Fruit fly (Drosophila melanogaster) whole organism, embryonic: Measurements from ENCODE around the gene CG13481.

ENCODE experiments used
- ATbp ChIP-seq: fragments of 200-800 bp; sonication (Bioruptor generic); optimal IDR thresholded peaks from 2 replicates; lab custom pipeline; 2017; ENCODE audit warnings: missing biosample characterization, mild to moderate bottlenecking, missing genetic modification characterization, missing genetic modification reagents
- Adf1 ChIP-seq: fragments of 200-800 bp; sonication (Bioruptor generic); IDR thresholded peaks from 2 replicates; pipeline ENCODE4 v1.3.6; 2022; ENCODE audit warnings: missing biosample characterization, missing genetic modification characterization
- BEAF-32 ChIP-seq: fragments of 200-800 bp; sonication (Bioruptor generic); optimal IDR thresholded peaks from 3 replicates; lab custom pipeline; 2017; ENCODE audit warnings: missing biosample characterization, missing genetic modification characterization, mild to moderate bottlenecking, moderate library complexity, missing genetic modification reagents
- CG10431 ChIP-seq: fragments of 200-800 bp; sonication (Bioruptor generic); optimal IDR thresholded peaks from 3 replicates; lab custom pipeline; 2018; ENCODE audit warnings: missing biosample characterization, mild to moderate bottlenecking, missing genetic modification characterization
- CG11723 ChIP-seq: fragments of 200-800 bp; sonication (Bioruptor generic); optimal IDR thresholded peaks from 2 replicates; lab custom pipeline; 2017; ENCODE audit warnings: missing biosample characterization, mild to moderate bottlenecking, missing genetic modification characterization
- CG14441 ChIP-seq: fragments of 200-800 bp; sonication (Bioruptor generic); IDR thresholded peaks from 2 replicates; pipeline ENCODE4 v1.3.6; 2022; ENCODE audit warnings: missing biosample characterization, missing genetic modification characterization
- CG14860 ChIP-seq: fragments of 200-800 bp; sonication (Bioruptor generic); IDR thresholded peaks from 3 replicates; pipeline ENCODE4 v1.3.6; 2022; ENCODE audit warnings: missing biosample characterization, missing genetic modification characterization; ENCODE audit not compliant: partially characterized antibody
- CG15601 ChIP-seq: fragments of 200-800 bp; sonication (Bioruptor generic); optimal IDR thresholded peaks from 3 replicates; lab custom pipeline; 2019; ENCODE audit warnings: missing biosample characterization, mild to moderate bottlenecking, missing genetic modification characterization, moderate library complexity
- CG1792 ChIP-seq: fragments of 200-800 bp; sonication (Bioruptor generic); optimal IDR thresholded peaks from 2 replicates; lab custom pipeline; 2016; ENCODE audit warnings: missing biosample characterization, missing genetic modification characterization
- CG18476 ChIP-seq: fragments of 200-800 bp; sonication (Bioruptor generic); optimal IDR thresholded peaks from 2 replicates; lab custom pipeline; 2016; ENCODE audit warnings: missing biosample characterization, mild to moderate bottlenecking, missing genetic modification characterization
- CG30431 ChIP-seq: fragments of 200-800 bp; sonication (Bioruptor generic); optimal IDR thresholded peaks from 2 replicates; lab custom pipeline; 2017; ENCODE audit warnings: missing biosample characterization, missing genetic modification characterization
- CG3163 ChIP-seq: fragments of 200-800 bp; sonication (Bioruptor generic); optimal IDR thresholded peaks from 3 replicates; lab custom pipeline; 2016; ENCODE audit warnings: missing biosample characterization, missing genetic modification characterization
- CG4360 ChIP-seq: fragments of 200-800 bp; sonication (Bioruptor generic); IDR thresholded peaks from 2 replicates; pipeline ENCODE4 v1.3.6; 2022; ENCODE audit warnings: missing biosample characterization, missing genetic modification characterization
- CG4854 ChIP-seq: fragments of 200-800 bp; sonication (Bioruptor generic); optimal IDR thresholded peaks from 2 replicates; lab custom pipeline; 2016; ENCODE audit warnings: missing biosample characterization, missing genetic modification characterization, inconsistent platforms
- CG6175 ChIP-seq: fragments of 200-800 bp; sonication (Bioruptor generic); IDR thresholded peaks from 3 replicates; pipeline ENCODE4 v1.3.6; 2022; ENCODE audit warnings: missing biosample characterization, missing genetic modification characterization
- CG6654 ChIP-seq: fragments of 200-800 bp; sonication (Bioruptor generic); optimal IDR thresholded peaks from 2 replicates; lab custom pipeline; 2017; ENCODE audit warnings: missing biosample characterization, mild to moderate bottlenecking, missing genetic modification characterization
- CG6791 ChIP-seq: fragments of 200-800 bp; sonication (Bioruptor generic); IDR thresholded peaks from 3 replicates; pipeline ENCODE4 v1.3.6; 2022; ENCODE audit warnings: missing biosample characterization, missing genetic modification characterization; ENCODE audit not compliant: partially characterized antibody
- CG7745 ChIP-seq: fragments of 200-800 bp; sonication (Bioruptor generic); optimal IDR thresholded peaks from 2 replicates; lab custom pipeline; 2018; ENCODE audit warnings: missing biosample characterization, mild to moderate bottlenecking, missing genetic modification characterization, moderate library complexity
- CG8089 ChIP-seq: fragments of 200-800 bp; sonication (Bioruptor generic); optimal IDR thresholded peaks from 3 replicates; lab custom pipeline; 2016; ENCODE audit warnings: missing biosample characterization, missing genetic modification characterization
- CG8944 ChIP-seq: fragments of 200-800 bp; sonication (Bioruptor generic); optimal IDR thresholded peaks from 3 replicates; lab custom pipeline; 2016; ENCODE audit warnings: missing biosample characterization, missing genetic modification characterization
- CHES-1-like ChIP-seq: fragments of 200-800 bp; sonication (Bioruptor generic); optimal IDR thresholded peaks from 2 replicates; lab custom pipeline; 2016; ENCODE audit warnings: missing biosample characterization, missing genetic modification characterization
- Dip2 ChIP-seq: fragments of 200-800 bp; sonication (Bioruptor generic); IDR thresholded peaks from 2 replicates; pipeline ENCODE4 v1.3.6; 2022; ENCODE audit warnings: missing biosample characterization, missing genetic modification characterization
- Dip3 ChIP-seq: fragments of 200-800 bp; sonication (Bioruptor generic); optimal IDR thresholded peaks from 3 replicates; lab custom pipeline; 2016; ENCODE audit warnings: missing biosample characterization, missing genetic modification characterization
- Dref ChIP-seq: fragments of 200-800 bp; sonication (Bioruptor generic); IDR thresholded peaks from 2 replicates; pipeline ENCODE4 v1.3.6; 2022; ENCODE audit warnings: missing biosample characterization, missing genetic modification characterization
- Gug ChIP-seq: fragments of 200-800 bp; sonication (Bioruptor generic); IDR thresholded peaks from 4 replicates; pipeline ENCODE4 v1.3.6; 2022; ENCODE audit warnings: missing biosample characterization, missing genetic modification characterization
- Lpt ChIP-seq: fragments of >200 bp; optimal IDR thresholded peaks from 2 replicates; lab custom pipeline; 2018; ENCODE audit warnings: missing biosample characterization, missing genetic modification characterization
- Mad ChIP-seq: fragments of 200-800 bp; sonication (Bioruptor generic); optimal IDR thresholded peaks from 2 replicates; lab custom pipeline; 2016; ENCODE audit warnings: missing biosample characterization, missing genetic modification characterization
- NFAT ChIP-seq: fragments of 200-800 bp; sonication (Bioruptor generic); IDR thresholded peaks from 2 replicates; pipeline ENCODE4 v1.3.6; 2022; ENCODE audit warnings: missing biosample characterization, missing genetic modification characterization
- Nf-YB ChIP-seq: fragments of 200-800 bp; sonication (Bioruptor generic); optimal IDR thresholded peaks from 3 replicates; lab custom pipeline; 2019; ENCODE audit warnings: missing biosample characterization, mild to moderate bottlenecking, missing genetic modification characterization, moderate library complexity
- Oaz ChIP-seq: fragments of 200-800 bp; sonication (Bioruptor generic); IDR thresholded peaks from 2 replicates; pipeline ENCODE4 v1.3.6; 2022; ENCODE audit warnings: missing biosample characterization, missing genetic modification characterization
- Ptx1 ChIP-seq: fragments of 200-800 bp; sonication (Bioruptor generic); IDR thresholded peaks from 2 replicates; pipeline ENCODE4 v1.3.6; 2022; ENCODE audit warnings: missing biosample characterization, missing genetic modification characterization
- Scr ChIP-seq: fragments of 200-800 bp; sonication (Bioruptor generic); IDR thresholded peaks from 2 replicates; pipeline ENCODE4 v1.3.6; 2022; ENCODE audit warnings: missing biosample characterization, missing genetic modification characterization; ENCODE audit not compliant: partially characterized antibody
- Side ChIP-seq: fragments of 200-800 bp; sonication (Bioruptor generic); optimal IDR thresholded peaks from 2 replicates; lab custom pipeline; 2016; ENCODE audit warnings: missing biosample characterization, missing genetic modification characterization
- Sox100B ChIP-seq: fragments of 200-800 bp; sonication (Bioruptor generic); optimal IDR thresholded peaks from 3 replicates; lab custom pipeline; 2018; ENCODE audit warnings: missing biosample characterization, mild to moderate bottlenecking, missing genetic modification characterization
- Tbp ChIP-seq: fragments of >200 bp; optimal IDR thresholded peaks from 2 replicates; lab custom pipeline; 2018; ENCODE audit warnings: missing biosample characterization, missing genetic modification characterization
- cg ChIP-seq: fragments of 200-800 bp; sonication (Bioruptor generic); optimal IDR thresholded peaks from 3 replicates; lab custom pipeline; 2019; ENCODE audit warnings: missing biosample characterization, mild to moderate bottlenecking, missing genetic modification characterization, moderate library complexity
- crc ChIP-seq: fragments of 200-800 bp; sonication (Bioruptor generic); optimal IDR thresholded peaks from 2 replicates; lab custom pipeline; 2016; ENCODE audit warnings: missing biosample characterization, missing genetic modification characterization
- danr ChIP-seq: fragments of 200-800 bp; sonication (Bioruptor generic); IDR thresholded peaks from 2 replicates; pipeline ENCODE4 v1.3.6; 2022; ENCODE audit warnings: missing biosample characterization, missing genetic modification characterization
- dm ChIP-seq: fragments of 200-800 bp; sonication (Bioruptor generic); optimal IDR thresholded peaks from 3 replicates; lab custom pipeline; 2016; ENCODE audit warnings: missing biosample characterization, missing genetic modification characterization
- hkb ChIP-seq, 2 experiments: fragments of 200-800 bp in 1 of 2; fragments of >200 bp in 1 of 2; sonication (Bioruptor generic) in 1 of 2; IDR thresholded peaks in 1 of 2; optimal IDR thresholded peaks in 1 of 2; 2 replicates each; pipeline versions ENCODE4 v1.3.6 to Lab custom; 2017 to 2022; ENCODE audit warnings: missing biosample characterization in 1 of 2, missing genetic modification characterization in 1 of 2
- luna ChIP-seq: fragments of 200-800 bp; sonication (Bioruptor generic); optimal IDR thresholded peaks from 2 replicates; lab custom pipeline; 2016; ENCODE audit warnings: missing biosample characterization, missing genetic modification characterization
- mam ChIP-seq: fragments of 200-800 bp; sonication (Bioruptor generic); optimal IDR thresholded peaks from 3 replicates; lab custom pipeline; 2016; ENCODE audit warnings: missing biosample characterization, missing genetic modification characterization
- pho ChIP-seq: fragments of 200-800 bp; sonication (Bioruptor generic); optimal IDR thresholded peaks from 2 replicates; lab custom pipeline; 2016; ENCODE audit warnings: missing biosample characterization, missing genetic modification characterization
- prd ChIP-seq, 3 experiments: fragments of >200 bp in 2 of 3; fragments of 200-800 bp in 1 of 3; sonication (Bioruptor generic) in 1 of 3; optimal IDR thresholded peaks in 2 of 3; IDR thresholded peaks in 1 of 3; 2 replicates in 2 of 3; 3 replicates in 1 of 3; pipeline versions ENCODE4 v1.3.6 to Lab custom; 2017 to 2022; ENCODE audit warnings: missing biosample characterization in 1 of 3, missing genetic modification characterization in 1 of 3
- repo ChIP-seq: fragments of 200-800 bp; sonication (Bioruptor generic); optimal IDR thresholded peaks from 2 replicates; lab custom pipeline; 2016; ENCODE audit warnings: missing biosample characterization, missing genetic modification characterization
- sc ChIP-seq, 3 experiments: fragments of >200 bp in 2 of 3; fragments of 200-800 bp in 1 of 3; sonication (Bioruptor generic) in 1 of 3; optimal IDR thresholded peaks; 2 replicates in 2 of 3; 3 replicates in 1 of 3; lab custom pipeline; 2017; ENCODE audit warnings: mild to moderate bottlenecking in 1 of 3, missing biosample characterization in 1 of 3, missing genetic modification characterization in 1 of 3, missing genetic modification reagents in 1 of 3
- sr ChIP-seq: fragments of 200-800 bp; sonication (Bioruptor generic); IDR thresholded peaks from 3 replicates; pipeline ENCODE4 v1.3.6; 2022; ENCODE audit warnings: missing biosample characterization, missing genetic modification characterization
- tll ChIP-seq, 2 experiments: fragments of 200-800 bp in 1 of 2; fragments of >200 bp in 1 of 2; sonication (Bioruptor generic) in 1 of 2; optimal IDR thresholded peaks; 2 replicates each; lab custom pipeline; 2017 to 2019; ENCODE audit warnings: missing biosample characterization in 2 of 2, missing genetic modification characterization in 2 of 2, mild to moderate bottlenecking in 1 of 2, moderate library complexity in 1 of 2

Gene CG13481

DNA sequence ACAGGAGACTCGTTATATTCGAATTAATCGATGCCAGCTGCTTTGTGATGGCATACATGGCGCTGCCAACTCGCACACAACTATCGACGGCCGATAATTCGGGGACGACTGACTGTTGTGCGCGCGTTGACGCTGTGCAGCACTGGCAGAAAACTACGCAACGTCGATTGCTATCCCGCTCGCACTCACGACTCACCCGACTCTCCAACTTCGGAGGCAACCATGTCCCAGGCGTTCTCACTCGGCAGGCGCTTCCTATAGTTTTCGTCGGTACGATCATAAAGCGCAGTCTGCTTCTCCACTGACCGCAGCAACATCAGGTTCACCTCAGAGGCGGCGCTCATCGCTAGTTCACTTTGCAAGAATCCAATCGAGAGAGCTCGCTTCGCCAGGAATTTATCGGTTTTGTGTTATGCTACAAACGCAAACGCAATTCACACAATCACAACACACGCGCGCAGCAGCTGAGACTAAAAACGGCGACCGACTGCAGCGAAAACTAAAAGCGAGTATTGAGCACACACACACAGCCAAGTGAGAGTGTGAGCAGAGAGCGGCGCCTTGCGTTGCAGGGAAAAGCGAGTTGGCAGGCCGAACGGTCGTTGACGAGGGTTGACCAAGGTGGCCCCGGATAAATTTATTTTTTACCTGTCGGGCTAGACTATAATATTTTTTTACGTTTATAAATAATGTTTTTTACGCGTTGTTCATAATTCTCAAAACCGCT is 40.1 kb upstream of the CG13481 start, which contains the start of gene stwl:
stwl (minus strand) TSS at position 521 of the 727 bp plus-strand sequence.
- TF ChIP-seq Dip3 (peak; percentile 54), CG8089 (GFP tag; lab: Kevin White, UChicago) (peak; percentile 29), Dref (GFP tag; lab: Robert Waterston, UW) (peak; percentile 66), CG15601 (tag; lab: Kevin White, UChicago) (no peak), Dip2 (GFP tag; lab: Robert Waterston, UW) (no peak), Adf1 (no peak; the same call in 1 of the 2 replicates), Ptx1 (GFP tag; lab: Robert Waterston, UW) (peak; percentile 59), dm (peak; percentile 42), CG3163 (peak; percentile 56), CG6175 (GFP tag; lab: Robert Waterston, UW) (peak; percentile 49; the same call in 1 of the 3 replicates), Scr (peak; percentile 76), danr (GFP tag; lab: Robert Waterston, UW) (0 out of 2 replicates have a peak, but pooled peaks have one; percentile 16), hkb (optimal IDR thresholded peaks at IDR 0.05; lab: Kevin White, UChicago) (no peak), hkb (GFP tag; IDR thresholded peaks at IDR 0.05; lab: Robert Waterston, UW) (no peak), mam (peak; percentile 74), cg (GFP tag; lab: Kevin White, UChicago) (no peak), CG4360 (no peak), CG6654 (no peak), BEAF-32 (GFP tag; lab: Kevin White, UChicago) (peak; percentile 79), CG18476 (no peak), sr (GFP tag; lab: Robert Waterston, UW) (peak; percentile 58; the same call in 1 of the 3 replicates), CG30431 (GFP tag; lab: Kevin White, UChicago) (no peak), Gug (GFP tag; lab: Robert Waterston, UW) (peak; percentile 83), CG8944 (GFP tag; lab: Kevin White, UChicago) (peak; percentile 68), CG11723 (GFP tag; lab: Kevin White, UChicago) (no peak), CG10431 (no peak), sc (optimal IDR thresholded peaks at IDR 0.05; lab: Kevin White, UChicago) (no peak), sc (GFP tag; optimal IDR thresholded peaks at IDR 0.05; lab: Kevin White, UChicago) (no peak), Tbp (GFP tag; lab: Kevin White, UChicago) (no peak), CG14441 (GFP tag; lab: Robert Waterston, UW) (peak; percentile 34; the same call in 1 of the 2 replicates), Oaz (GFP tag; lab: Robert Waterston, UW) (no peak), CG4854 (peak; percentile 7), Side (GFP tag; lab: Kevin White, UChicago) (peak; percentile 48), CG14860 (GFP tag; lab: Robert Waterston, UW) (peak; percentile 76), Sox100B (no peak), NFAT (GFP tag; lab: Robert Waterston, UW) (peak; percentile 71), CHES-1-like (GFP tag; lab: Kevin White, UChicago) (peak; percentile 18), Nf-YB (GFP tag; lab: Kevin White, UChicago) (no peak), Lpt (no peak), crc (GFP tag; lab: Kevin White, UChicago) (peak; percentile 38), repo (GFP tag; lab: Kevin White, UChicago) (peak; percentile 65), CG7745 (no peak), pho (GFP tag; lab: Kevin White, UChicago) (no peak), ATbp (GFP tag; lab: Kevin White, UChicago) (peak; percentile 20), prd (optimal IDR thresholded peaks at IDR 0.05; lab: Kevin White, UChicago) (no peak), prd (GFP tag; IDR thresholded peaks at IDR 0.05; lab: Robert Waterston, UW) (peak; percentile 58), CG6791 (GFP tag; lab: Robert Waterston, UW) (peak; percentile 90), Mad (peak; percentile 16), tll (GFP tag; optimal IDR thresholded peaks at IDR 0.05; lab: Kevin White, UChicago) (no peak), CG1792 (GFP tag; lab: Kevin White, UChicago) (no peak), luna (GFP tag; lab: Kevin White, UChicago) (peak; percentile 4)
